Worm (Caenorhabditis elegans) whole organism, young adult: Measurements from ENCODE around the gene C48B4.10.

ENCODE experiments used
- B0035.1 ChIP-seq: sonication (generic microtip); optimal IDR thresholded peaks from 2 replicates; lab custom pipeline; 2016; ENCODE audit warnings: missing genetic modification characterization, mild to moderate bottlenecking, missing compliant biosample characterization, missing genotype, missing genetic modification reagents
- C06A6.2 ChIP-seq: fragments of 200-800 bp; sonication (Bioruptor generic); conservative IDR thresholded peaks from 2 replicates; pipeline ENCODE4 v1.3.6; 2022; ENCODE audit warnings: missing genetic modification characterization, missing compliant biosample characterization
- F23B12.7 ChIP-seq: sonication (generic microtip); optimal IDR thresholded peaks from 2 replicates; lab custom pipeline; 2017; ENCODE audit warnings: missing genetic modification characterization, mild to moderate bottlenecking, missing compliant biosample characterization, antibody characterized with exemption, moderate library complexity; ENCODE audit not compliant: insufficient read depth
- F33H1.4 ChIP-seq: fragments of 200-800 bp; sonication (Bioruptor generic); IDR thresholded peaks from 2 replicates; pipeline ENCODE4 v1.3.6; 2022; ENCODE audit warnings: missing genetic modification reagents, missing genetic modification characterization, missing compliant biosample characterization
- F37B4.10 ChIP-seq: fragments of 200-800 bp; sonication (Bioruptor generic); IDR thresholded peaks from 2 replicates; pipeline ENCODE4 v1.3.6; 2022; ENCODE audit warnings: missing genetic modification characterization, missing compliant biosample characterization
- F49E8.2 ChIP-seq: sonication (generic microtip); optimal IDR thresholded peaks from 3 replicates; lab custom pipeline; 2017; ENCODE audit warnings: missing genetic modification characterization, mild to moderate bottlenecking, missing compliant biosample characterization, antibody characterized with exemption, moderate library complexity; ENCODE audit not compliant: insufficient read depth
- F55B11.4 ChIP-seq: sonication (generic microtip); optimal IDR thresholded peaks from 2 replicates; lab custom pipeline; 2016; ENCODE audit warnings: missing compliant biosample characterization, missing genetic modification characterization, borderline replicate concordance; ENCODE audit not compliant: insufficient read depth
- K12H6.12 ChIP-seq: fragments of 200-800 bp; sonication (Bioruptor generic); optimal IDR thresholded peaks from 2 replicates; lab custom pipeline; 2018; ENCODE audit warnings: mild to moderate bottlenecking, missing genetic modification characterization, missing compliant biosample characterization
- Y53G8AR.9 ChIP-seq: fragments of 200-800 bp; sonication (Bioruptor generic); conservative IDR thresholded peaks from 2 replicates; pipeline ENCODE4 v1.3.6; 2022; ENCODE audit warnings: missing genetic modification reagents, missing genetic modification characterization, missing compliant biosample characterization
- Y95B8A.8 ChIP-seq: fragments of 200-800 bp; sonication (Bioruptor generic); IDR thresholded peaks from 2 replicates; pipeline ENCODE4 v1.3.6; 2022; ENCODE audit warnings: missing genetic modification reagents, missing genetic modification characterization, missing compliant biosample characterization
- atf-7 ChIP-seq: sonication (generic microtip); optimal IDR thresholded peaks from 2 replicates; lab custom pipeline; 2017; ENCODE audit warnings: mild to moderate bottlenecking, missing genetic modification characterization, missing compliant biosample characterization
- attf-5 ChIP-seq: fragments of 200-800 bp; sonication (Bioruptor generic); optimal IDR thresholded peaks from 2 replicates; lab custom pipeline; 2018; ENCODE audit warnings: mild to moderate bottlenecking, missing genetic modification characterization, missing compliant biosample characterization
- bed-2 ChIP-seq: fragments of 200-800 bp; sonication (Bioruptor generic); IDR thresholded peaks from 2 replicates; pipeline ENCODE4 v1.3.6; 2022; ENCODE audit warnings: missing genetic modification reagents, missing genetic modification characterization, missing compliant biosample characterization
- ccch-3 ChIP-seq: fragments of 200-800 bp; sonication (Bioruptor generic); optimal IDR thresholded peaks from 2 replicates; lab custom pipeline; 2018; ENCODE audit warnings: mild to moderate bottlenecking, missing genetic modification characterization, missing compliant biosample characterization
- ceh-27 ChIP-seq: fragments of 200-800 bp; sonication (Bioruptor generic); optimal IDR thresholded peaks from 2 replicates; lab custom pipeline; 2018; ENCODE audit warnings: mild to moderate bottlenecking, missing genetic modification characterization, moderate library complexity, missing compliant biosample characterization
- ceh-58 ChIP-seq: fragments of 200-800 bp; sonication (Bioruptor generic); IDR thresholded peaks from 2 replicates; pipeline ENCODE4 v1.3.6; 2022; ENCODE audit warnings: missing genetic modification characterization, missing compliant biosample characterization
- chd-7 ChIP-seq: sonication (generic microtip); optimal IDR thresholded peaks from 2 replicates; lab custom pipeline; 2016; ENCODE audit warnings: mild to moderate bottlenecking, missing genetic modification characterization, moderate library complexity, missing compliant biosample characterization
- dox-1 ChIP-seq: fragments of 200-800 bp; sonication (Bioruptor generic); IDR thresholded peaks from 2 replicates; pipeline ENCODE4 v1.3.6; 2022; ENCODE audit warnings: missing genetic modification reagents, missing genetic modification characterization, missing compliant biosample characterization
- efl-1 ChIP-seq: fragments of 150-350 bp; optimal IDR thresholded peaks from 2 replicates; lab custom pipeline; 2014; ENCODE audit warnings: missing biosample characterization, missing genetic modification reagents, missing genetic modification characterization
- ekl-4 ChIP-seq: fragments of 200-800 bp; sonication (Bioruptor generic); IDR thresholded peaks from 2 replicates; pipeline ENCODE4 v1.3.6; 2022; ENCODE audit warnings: missing genetic modification reagents, missing genetic modification characterization, missing compliant biosample characterization
- him-1 ChIP-seq: sonication (generic microtip); optimal IDR thresholded peaks from 2 replicates; lab custom pipeline; 2016; ENCODE audit warnings: missing genotype, missing genetic modification reagents, missing genetic modification characterization, missing compliant biosample characterization
- hmg-1.2 ChIP-seq: fragments of 200-800 bp; sonication (Bioruptor generic); IDR thresholded peaks from 2 replicates; pipeline ENCODE4 v1.3.6; 2022; ENCODE audit warnings: missing genetic modification reagents, missing genetic modification characterization, missing compliant biosample characterization
- hsf-1 ChIP-seq: fragments of 200-800 bp; sonication (Bioruptor generic); IDR thresholded peaks from 2 replicates; pipeline ENCODE4 v1.3.6; 2022; ENCODE audit warnings: missing genetic modification reagents, missing genetic modification characterization, missing compliant biosample characterization
- lag-1 ChIP-seq: fragments of 200-800 bp; sonication (Bioruptor generic); IDR thresholded peaks from 2 replicates; pipeline ENCODE4 v1.3.6; 2022; ENCODE audit warnings: missing genetic modification reagents, missing genetic modification characterization, missing compliant biosample characterization
- let-526 ChIP-seq: fragments of 200-800 bp; sonication (Bioruptor generic); IDR thresholded peaks from 2 replicates; pipeline ENCODE4 v1.3.6; 2022; ENCODE audit warnings: missing genetic modification reagents, missing genetic modification characterization, missing compliant biosample characterization
- lin-40 ChIP-seq: sonication (generic microtip); optimal IDR thresholded peaks from 2 replicates; lab custom pipeline; 2016; ENCODE audit warnings: missing genetic modification characterization, mild to moderate bottlenecking, missing compliant biosample characterization, missing genotype, missing genetic modification reagents
- lsl-1 ChIP-seq: fragments of 200-800 bp; sonication (Bioruptor generic); optimal IDR thresholded peaks from 2 replicates; lab custom pipeline; 2018; ENCODE audit warnings: mild to moderate bottlenecking, missing genetic modification characterization, moderate library complexity, missing compliant biosample characterization
- madf-6 ChIP-seq: fragments of 200-800 bp; sonication (Bioruptor generic); IDR thresholded peaks from 2 replicates; pipeline ENCODE4 v1.3.6; 2022; ENCODE audit warnings: missing genetic modification reagents, missing genetic modification characterization, missing compliant biosample characterization
- madf-8 ChIP-seq: fragments of 200-800 bp; sonication (Bioruptor generic); conservative IDR thresholded peaks from 2 replicates; pipeline ENCODE4 v1.3.6; 2022; ENCODE audit warnings: missing genetic modification reagents, missing genetic modification characterization, missing compliant biosample characterization
- nfya-1 ChIP-seq: sonication (generic microtip); optimal IDR thresholded peaks from 2 replicates; lab custom pipeline; 2017; ENCODE audit warnings: antibody characterized with exemption, missing compliant biosample characterization, missing genetic modification characterization, borderline replicate concordance; ENCODE audit not compliant: insufficient read depth
- nfya-2 ChIP-seq: fragments of 200-800 bp; sonication (Bioruptor generic); IDR thresholded peaks from 2 replicates; pipeline ENCODE4 v1.3.6; 2022; ENCODE audit warnings: missing genetic modification reagents, missing genetic modification characterization, missing compliant biosample characterization
- nfyb-1 ChIP-seq: fragments of 200-800 bp; sonication (Bioruptor generic); IDR thresholded peaks from 2 replicates; pipeline ENCODE4 v1.3.6; 2022; ENCODE audit warnings: missing genetic modification reagents, missing genetic modification characterization, missing compliant biosample characterization
- nhr-27 ChIP-seq: fragments of 200-800 bp; sonication (Bioruptor generic); optimal IDR thresholded peaks from 2 replicates; lab custom pipeline; 2018; ENCODE audit warnings: mild to moderate bottlenecking, missing genetic modification characterization, moderate library complexity, missing compliant biosample characterization
- pha-4 ChIP-seq: fragments of 150-350 bp; sonication (generic microtip); optimal IDR thresholded peaks from 2 replicates; lab custom pipeline; 2014; ENCODE audit warnings: missing biosample characterization, missing genetic modification reagents, missing genetic modification characterization
- rec-8 ChIP-seq, 2 experiments: sonication (generic microtip); optimal IDR thresholded peaks; 2 replicates each; lab custom pipeline; 2016; ENCODE audit warnings: mild to moderate bottlenecking in 2 of 2, missing genetic modification characterization in 2 of 2, missing genetic modification reagents in 2 of 2, missing genotype in 2 of 2, missing biosample characterization in 1 of 2, missing compliant biosample characterization in 1 of 2, moderate library complexity in 1 of 2
- sea-2 ChIP-seq: fragments of 200-800 bp; sonication (Bioruptor generic); IDR thresholded peaks from 2 replicates; pipeline ENCODE4 v1.3.6; 2022; ENCODE audit warnings: missing genetic modification characterization, missing compliant biosample characterization
- somi-1 ChIP-seq: fragments of 200-800 bp; sonication (Bioruptor generic); optimal IDR thresholded peaks from 2 replicates; lab custom pipeline; 2018; ENCODE audit warnings: mild to moderate bottlenecking, missing genetic modification characterization, missing compliant biosample characterization
- tbp1 ChIP-seq: fragments of 200-800 bp; sonication (Bioruptor generic); optimal IDR thresholded peaks from 2 replicates; lab custom pipeline; 2018; ENCODE audit warnings: mild to moderate bottlenecking, missing genetic modification characterization, missing compliant biosample characterization
- tlf-1 ChIP-seq: fragments of 200-800 bp; sonication (Bioruptor generic); optimal IDR thresholded peaks from 2 replicates; lab custom pipeline; 2018; ENCODE audit warnings: mild to moderate bottlenecking, missing genetic modification characterization, missing compliant biosample characterization
- xnd-1 ChIP-seq: sonication (generic microtip); optimal IDR thresholded peaks from 2 replicates; lab custom pipeline; 2016; ENCODE audit warnings: missing genotype, missing genetic modification reagents, missing genetic modification characterization, missing compliant biosample characterization
- zim-3 ChIP-seq: sonication (generic microtip); optimal IDR thresholded peaks from 2 replicates; lab custom pipeline; 2017; ENCODE audit warnings: mild to moderate bottlenecking, missing genetic modification characterization, moderate library complexity, missing compliant biosample characterization

Gene C48B4.10

ce11 chrIII:9565973-9566372, 1.7 kb upstream of the C48B4.10 start, which contains the start of gene C48B4.11:
Gene C48B4.11 (minus strand): TSS chrIII:9566115.
- TF ChIP-seq F55B11.4 (tag; lab: Kevin White, UChicago) (no peak), dox-1 (0 out of 2 replicates have a peak, but pooled peaks have one; percentile 20), F33H1.4 (GFP tag; lab: Robert Waterston, UW) (peak; percentile 87), attf-5 (no peak), him-1 (peak; percentile 48), ceh-27 (no peak), F49E8.2 (tag; lab: Kevin White, UChicago) (peak; percentile 25), madf-8 (GFP tag; lab: Robert Waterston, UW) (peak; percentile 61), nfyb-1 (GFP tag; lab: Robert Waterston, UW) (no peak), zim-3 (tag; lab: Kevin White, UChicago) (no peak), madf-6 (GFP tag; lab: Robert Waterston, UW) (peak; percentile 82), lin-40 (no peak), xnd-1 (tag; lab: Kevin White, UChicago) (peak; percentile 68), efl-1 (GFP tag; lab: Kevin White, UChicago) (peak; percentile 12), lsl-1 (peak; percentile 93), sea-2 (no peak)
- TF ChIP-seq, all 124 proteins: peak for 9

DNA sequence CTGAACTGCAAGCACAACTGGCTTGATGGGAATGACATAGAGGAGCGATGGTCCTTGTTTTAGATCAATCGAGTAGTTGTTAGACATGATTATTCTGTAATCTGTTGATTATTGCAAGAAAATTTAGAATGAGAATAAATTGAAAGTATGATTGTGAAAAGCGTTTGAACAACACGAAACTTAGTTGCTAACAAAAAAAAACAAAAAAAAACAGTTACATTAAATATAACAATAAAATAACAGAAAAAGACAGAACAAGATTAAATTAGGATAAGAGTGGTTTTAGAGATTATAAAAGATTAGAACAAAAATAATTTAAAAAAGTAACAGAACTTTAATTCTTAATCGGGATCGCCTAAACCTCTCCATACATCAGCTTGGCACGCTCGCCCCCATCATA, 1.1 kb downstream of the C48B4.10 start, which contains the start of gene C48B4.9:
Gene C48B4.9 (minus strand): TSS at position 101 of the 400 bp plus-strand sequence.
- no peak for TF ChIP-seq Y53G8AR.9 (GFP tag; lab: Robert Waterston, UW)
- TF ChIP-seq chd-7 (tag; lab: Kevin White, UChicago) = no peak
- no peak for TF ChIP-seq ceh-58
- TF ChIP-seq ccch-3 (GFP tag; lab: Kevin White, UChicago) = no peak
- no peak for TF ChIP-seq bed-2
- no peak for TF ChIP-seq nfya-2 (GFP tag; lab: Robert Waterston, UW)
- no peak for TF ChIP-seq somi-1 (GFP tag; lab: Kevin White, UChicago)
- no peak for TF ChIP-seq hsf-1 (GFP tag; lab: Robert Waterston, UW)
- no peak for TF ChIP-seq let-526 (GFP tag; lab: Robert Waterston, UW)
- TF ChIP-seq attf-5 = no peak
- no peak for TF ChIP-seq B0035.1 (tag; lab: Kevin White, UChicago)
- no peak for TF ChIP-seq F23B12.7
- TF ChIP-seq rec-8 (tag; optimal IDR thresholded peaks at IDR 0.05; lab: Kevin White, UChicago) = no peak
- no peak for TF ChIP-seq lag-1 (GFP tag; lab: Robert Waterston, UW)
- TF ChIP-seq K12H6.12 (tag; lab: Kevin White, UChicago) = no peak
- TF ChIP-seq, all 124 proteins: peak for 0

DNA sequence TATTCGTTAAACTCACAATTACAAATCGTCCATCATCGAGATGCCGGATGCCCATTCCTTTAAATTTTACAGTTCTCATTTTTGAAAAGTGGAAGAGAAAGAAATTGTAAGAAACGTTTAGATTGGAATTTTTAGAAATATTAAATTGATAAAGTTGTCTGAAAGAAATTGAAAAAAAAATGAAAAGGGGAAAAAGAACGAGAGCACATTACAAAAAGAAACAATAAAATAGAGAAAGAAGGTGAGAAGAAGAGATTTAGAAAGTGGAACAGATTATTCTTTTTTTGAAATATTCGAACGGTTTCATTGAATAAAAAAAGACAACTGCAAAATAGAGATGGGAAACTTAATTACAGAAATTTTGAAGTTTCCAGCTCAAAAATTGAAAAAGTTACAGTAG, 3.2 kb downstream of the C48B4.10 start, which contains the start of gene C48B4.8:
Gene C48B4.8 (minus strand): TSS at position 101 of the 400 bp plus-strand sequence.
- no peak for TF ChIP-seq pha-4
- no peak for TF ChIP-seq tlf-1 (GFP tag; lab: Kevin White, UChicago)
- TF ChIP-seq sea-2 = no peak
- no peak for TF ChIP-seq nfya-1
- TF ChIP-seq atf-7 (tag; lab: Kevin White, UChicago) = no peak
- TF ChIP-seq ekl-4 (GFP tag; lab: Robert Waterston, UW) = no peak
- no peak for TF ChIP-seq ceh-58
- TF ChIP-seq C06A6.2 (GFP tag; lab: Robert Waterston, UW) = no peak
- TF ChIP-seq Y95B8A.8 (GFP tag; lab: Robert Waterston, UW) = no peak
- no peak for TF ChIP-seq nfya-2 (GFP tag; lab: Robert Waterston, UW)
- no peak for TF ChIP-seq tbp1 (GFP tag; lab: Kevin White, UChicago)
- TF ChIP-seq F49E8.2 (tag; lab: Kevin White, UChicago) = no peak
- no peak for TF ChIP-seq hmg-1.2 (GFP tag; lab: Robert Waterston, UW)
- TF ChIP-seq F37B4.10 (GFP tag; lab: Robert Waterston, UW) = no peak
- no peak for TF ChIP-seq F55B11.4 (tag; lab: Kevin White, UChicago)
- no peak for TF ChIP-seq nhr-27 (tag; lab: Kevin White, UChicago)
